Worm (Caenorhabditis elegans) whole organism, L2 larva: Measurements from ENCODE around the gene abu-5.
A peak's percentile ranks its signal among the peaks of the same experiment; 100 is the strongest.
"Not testable (repeated sequence)": the region's sequence is repeated elsewhere in the genome, so short reads cannot be mapped to it uniquely, and the experiment has no call there.

Experiments
- C34F6.9 ChIP-seq: fragments of 150-350 bp; optimal IDR thresholded peaks from 2 replicates; lab custom pipeline; 2014; ENCODE audit warnings: missing biosample characterization, missing genetic modification characterization
- F13H6.1 ChIP-seq: sonication (generic microtip); optimal IDR thresholded peaks from 2 replicates; lab custom pipeline; 2016; ENCODE audit warnings: missing genetic modification characterization, missing compliant biosample characterization
- R02D3.7 ChIP-seq: fragments of 150-350 bp; optimal IDR thresholded peaks from 2 replicates; lab custom pipeline; 2014; ENCODE audit warnings: missing biosample characterization, missing genetic modification characterization
- Y55F3AM.14 ChIP-seq: fragments of 200-800 bp; sonication (Bioruptor generic); optimal IDR thresholded peaks from 2 replicates; lab custom pipeline; 2018; ENCODE audit warnings: mild to moderate bottlenecking, missing genetic modification characterization, missing compliant biosample characterization
- ZK546.5 ChIP-seq: sonication (generic microtip); optimal IDR thresholded peaks from 2 replicates; lab custom pipeline; 2017; ENCODE audit warnings: missing biosample characterization, missing genetic modification characterization
- aly-2 ChIP-seq: fragments of 150-350 bp; optimal IDR thresholded peaks from 2 replicates; lab custom pipeline; 2014; ENCODE audit warnings: missing biosample characterization, missing genetic modification characterization
- ama-1 ChIP-seq: fragments of 150-350 bp; optimal IDR thresholded peaks from 2 replicates; lab custom pipeline; 2018; ENCODE audit warnings: inconsistent platforms
- blmp-1 ChIP-seq: sonication (generic microtip); optimal IDR thresholded peaks from 2 replicates; lab custom pipeline; 2017; ENCODE audit warnings: missing genetic modification characterization, mild to moderate bottlenecking, missing compliant biosample characterization, antibody characterized with exemption, moderate library complexity; ENCODE audit not compliant: insufficient read depth
- ceh-16 ChIP-seq: fragments of 150-350 bp; optimal IDR thresholded peaks from 2 replicates; lab custom pipeline; 2014; ENCODE audit warnings: missing biosample characterization, missing genetic modification characterization
- ceh-82 ChIP-seq: fragments of 150-350 bp; optimal IDR thresholded peaks from 2 replicates; lab custom pipeline; 2014; ENCODE audit warnings: missing biosample characterization, missing genetic modification characterization
- crh-2 ChIP-seq: sonication (generic microtip); optimal IDR thresholded peaks from 2 replicates; lab custom pipeline; 2017; ENCODE audit warnings: missing biosample characterization, missing genetic modification characterization
- dmd-4 ChIP-seq: sonication (generic microtip); optimal IDR thresholded peaks from 2 replicates; lab custom pipeline; 2017; ENCODE audit warnings: missing biosample characterization, missing genetic modification characterization
- egl-27 ChIP-seq: sonication (generic microtip); optimal IDR thresholded peaks from 3 replicates; lab custom pipeline; 2017; ENCODE audit warnings: missing biosample characterization, missing genetic modification reagents, missing genetic modification characterization
- elt-1 ChIP-seq: fragments of 150-350 bp; optimal IDR thresholded peaks from 2 replicates; lab custom pipeline; 2014; ENCODE audit warnings: missing biosample characterization, missing genetic modification characterization
- elt-3 ChIP-seq: sonication (generic microtip); optimal IDR thresholded peaks from 2 replicates; lab custom pipeline; 2017; ENCODE audit warnings: missing biosample characterization, missing genetic modification characterization
- fos-1 ChIP-seq: fragments of 150-350 bp; optimal IDR thresholded peaks from 2 replicates; lab custom pipeline; 2014; ENCODE audit warnings: missing biosample characterization, missing genetic modification characterization
- gmeb-1 ChIP-seq: fragments of 150-350 bp; optimal IDR thresholded peaks from 2 replicates; lab custom pipeline; 2014; ENCODE audit warnings: missing biosample characterization, missing genetic modification characterization
- lin-39 ChIP-seq: fragments of 150-350 bp; optimal IDR thresholded peaks from 2 replicates; lab custom pipeline; 2014; ENCODE audit warnings: missing biosample characterization, missing genetic modification reagents, missing genetic modification characterization
- lsy-2 ChIP-seq, 2 experiments: fragments of 150-350 bp in 1 of 2; sonication (generic microtip) in 1 of 2; optimal IDR thresholded peaks; 2 replicates each; lab custom pipeline; 2014 to 2017; ENCODE audit warnings: missing biosample characterization in 2 of 2, missing genetic modification characterization in 2 of 2
- mab-5 ChIP-seq: fragments of 150-350 bp; optimal IDR thresholded peaks from 2 replicates; lab custom pipeline; 2014; ENCODE audit warnings: missing biosample characterization, missing genetic modification characterization
- mbf-1 ChIP-seq: sonication (generic microtip); optimal IDR thresholded peaks from 2 replicates; lab custom pipeline; 2017; ENCODE audit warnings: missing biosample characterization, missing genetic modification characterization
- mdl-1 ChIP-seq, 2 experiments: fragments of 150-350 bp in 1 of 2; sonication (generic microtip) in 1 of 2; optimal IDR thresholded peaks; 2 replicates each; lab custom pipeline; 2017; ENCODE audit warnings: missing biosample characterization in 2 of 2, missing genetic modification characterization in 2 of 2
- nhr-10 ChIP-seq: sonication (generic microtip); optimal IDR thresholded peaks from 2 replicates; lab custom pipeline; 2017; ENCODE audit warnings: missing biosample characterization, missing genetic modification characterization
- nhr-11 ChIP-seq: fragments of 150-350 bp; optimal IDR thresholded peaks from 2 replicates; lab custom pipeline; 2014; ENCODE audit warnings: missing biosample characterization, missing genetic modification characterization
- nhr-12 ChIP-seq: fragments of 150-350 bp; optimal IDR thresholded peaks from 2 replicates; lab custom pipeline; 2014; ENCODE audit warnings: missing biosample characterization, missing genetic modification characterization
- nhr-129 ChIP-seq: fragments of 150-350 bp; optimal IDR thresholded peaks from 2 replicates; lab custom pipeline; 2014; ENCODE audit warnings: missing biosample characterization, missing genetic modification characterization
- nhr-21 ChIP-seq: fragments of 150-350 bp; optimal IDR thresholded peaks from 2 replicates; lab custom pipeline; 2014; ENCODE audit warnings: missing biosample characterization, missing genetic modification characterization
- nhr-25 ChIP-seq: fragments of 150-350 bp; sonication (generic microtip); optimal IDR thresholded peaks from 3 replicates; lab custom pipeline; 2014; ENCODE audit warnings: missing biosample characterization, missing genetic modification characterization
- nhr-77 ChIP-seq: fragments of 150-350 bp; optimal IDR thresholded peaks from 2 replicates; lab custom pipeline; 2014; ENCODE audit warnings: missing biosample characterization, missing genetic modification characterization
- peb-1 ChIP-seq: fragments of 150-350 bp; optimal IDR thresholded peaks from 2 replicates; lab custom pipeline; 2014; ENCODE audit warnings: missing biosample characterization, missing genetic modification characterization
- sem-4 ChIP-seq: fragments of 150-350 bp; optimal IDR thresholded peaks from 2 replicates; lab custom pipeline; 2014; ENCODE audit warnings: missing biosample characterization, missing genetic modification reagents, missing genetic modification characterization
- skn-1 ChIP-seq: sonication (generic microtip); optimal IDR thresholded peaks from 2 replicates; lab custom pipeline; 2017; ENCODE audit warnings: missing biosample characterization, missing genetic modification characterization
- sma-3 ChIP-seq: sonication (generic microtip); optimal IDR thresholded peaks from 2 replicates; lab custom pipeline; 2016; ENCODE audit warnings: missing genetic modification reagents, missing genetic modification characterization, missing compliant biosample characterization
- sma-9 ChIP-seq, 2 experiments: fragments of 150-350 bp in 1 of 2; sonication (generic microtip) in 1 of 2; optimal IDR thresholded peaks; 2 replicates each; lab custom pipeline; 2014 to 2016; ENCODE audit warnings: missing genetic modification characterization in 2 of 2, mild to moderate bottlenecking in 1 of 2, missing biosample characterization in 1 of 2, missing compliant biosample characterization in 1 of 2, missing genetic modification reagents in 1 of 2, moderate library complexity in 1 of 2
- unc-55 ChIP-seq: fragments of 150-350 bp; sonication (generic microtip); optimal IDR thresholded peaks from 3 replicates; lab custom pipeline; 2014; ENCODE audit warnings: missing biosample characterization, missing genetic modification reagents, missing genetic modification characterization
- unc-62 ChIP-seq: fragments of 150-350 bp; optimal IDR thresholded peaks from 2 replicates; lab custom pipeline; 2014; ENCODE audit warnings: missing biosample characterization, missing genetic modification reagents, missing genetic modification characterization
- zag-1 ChIP-seq: fragments of 150-350 bp; optimal IDR thresholded peaks from 2 replicates; lab custom pipeline; 2014; ENCODE audit warnings: missing biosample characterization, missing genetic modification characterization
- ztf-1 ChIP-seq: fragments of 200-800 bp; sonication (Bioruptor generic); conservative IDR thresholded peaks from 2 replicates; pipeline ENCODE4 v1.3.6; 2022; ENCODE audit warnings: missing genetic modification characterization, missing compliant biosample characterization

The abu-5 gene

ce11 chrIV:15590397-15590796 lies at the start of gene abu-5:
Gene abu-5 (plus strand): TSS chrIV:15590697.
- not testable (repeated sequence) for TF ChIP-seq nhr-11 (tag; lab: Kevin White, UChicago); nhr-77; nhr-21 (tag; lab: Kevin White, UChicago)

ce11 chrIV:15554771-15555170 lies 35.7 kb upstream of the abu-5 start:
- TF ChIP-seq mdl-1 (tag; optimal IDR thresholded peaks at IDR 0.05; lab: Kevin White, UChicago), result no peak
- no peak for TF ChIP-seq ZK546.5 (tag; lab: Kevin White, UChicago)
- TF ChIP-seq ama-1 (lab: Kevin White, UChicago), result no peak
- TF ChIP-seq skn-1, result no peak
- TF ChIP-seq R02D3.7 (tag; lab: Kevin White, UChicago), result no peak
- no peak for TF ChIP-seq nhr-25 (tag; lab: Kevin White, UChicago)

ce11 chrIV:15559065-15559464 lies 31.4 kb upstream of the abu-5 start:
- no peak for TF ChIP-seq skn-1
- peak; percentile 72 for TF ChIP-seq fos-1 (tag; lab: Kevin White, UChicago)
- peak; percentile 5 for TF ChIP-seq gmeb-1 (tag; lab: Kevin White, UChicago)
- peak in 1 of 2 experiments; percentile 1 for TF ChIP-seq lsy-2 (tag; optimal IDR thresholded peaks at IDR 0.05; lab: Kevin White, UChicago)

ce11 chrIV:15561223-15561656 lies 29.3 kb upstream of the abu-5 start:
- TF ChIP-seq egl-27 (tag; lab: Kevin White, UChicago), result peak; percentile 25
- TF ChIP-seq nhr-21 (tag; lab: Kevin White, UChicago), result no peak
- no peak for TF ChIP-seq fos-1 (tag; lab: Kevin White, UChicago)
- no peak for TF ChIP-seq elt-1 (tag; lab: Kevin White, UChicago)
- peak; percentile 39 for TF ChIP-seq crh-2 (tag; lab: Kevin White, UChicago)
- TF ChIP-seq sem-4 (tag; lab: Kevin White, UChicago), result peak; percentile 66
- TF ChIP-seq unc-55 (GFP tag; lab: Kevin White, UChicago), result peak; percentile 97
- peak; percentile 76 for TF ChIP-seq nhr-129
- peak; percentile 71 for TF ChIP-seq C34F6.9 (tag; lab: Kevin White, UChicago)
- peak; percentile 68 for TF ChIP-seq zag-1 (tag; lab: Kevin White, UChicago)
- peak; percentile 41 for TF ChIP-seq F13H6.1 (tag; lab: Kevin White, UChicago)
- TF ChIP-seq lsy-2 (tag; optimal IDR thresholded peaks at IDR 0.05; lab: Kevin White, UChicago), result peak; percentile 45 to 85

- TF ChIP-seq ceh-82, result no peak
- no peak for TF ChIP-seq fos-1 (tag; lab: Kevin White, UChicago)
- no peak for TF ChIP-seq ceh-16
- no peak for TF ChIP-seq egl-27 (tag; lab: Kevin White, UChicago)
- TF ChIP-seq peb-1 (tag; lab: Kevin White, UChicago), result no peak
- no peak for TF ChIP-seq lin-39 (tag; lab: Kevin White, UChicago)
- TF ChIP-seq unc-62 (GFP tag; lab: Kevin White, UChicago), result no peak
- TF ChIP-seq mdl-1 (tag; optimal IDR thresholded peaks at IDR 0.05; lab: Kevin White, UChicago), result no peak
- TF ChIP-seq Y55F3AM.14, result no peak
- TF ChIP-seq nhr-21 (tag; lab: Kevin White, UChicago), result no peak
- TF ChIP-seq sma-3, result no peak
- no peak for TF ChIP-seq F13H6.1 (tag; lab: Kevin White, UChicago)
- TF ChIP-seq sma-9 (GFP tag; optimal IDR thresholded peaks at IDR 0.05; lab: Kevin White, UChicago), result no peak
- no peak for TF ChIP-seq sma-9 (tag; optimal IDR thresholded peaks at IDR 0.05; lab: Kevin White, UChicago)
- no peak for TF ChIP-seq mbf-1 (tag; lab: Kevin White, UChicago)
- TF ChIP-seq nhr-10 (tag; lab: Kevin White, UChicago), result no peak
- no peak for TF ChIP-seq gmeb-1 (tag; lab: Kevin White, UChicago)
Observed at ce11 chrIV:15564327-15564726, 26.2 kb upstream of the abu-5 start, which contains the start of gene Y105C5A.1. Gene Y105C5A.1 (minus strand): TSS chrIV:15564427.

- TF ChIP-seq elt-3 (tag; lab: Kevin White, UChicago), result no peak
- peak; percentile 88 for TF ChIP-seq C34F6.9 (tag; lab: Kevin White, UChicago)
- peak; percentile 8 for TF ChIP-seq zag-1 (tag; lab: Kevin White, UChicago)
- TF ChIP-seq nhr-12 (tag; lab: Kevin White, UChicago), result no peak
- TF ChIP-seq F13H6.1 (tag; lab: Kevin White, UChicago), result peak; percentile 94
- peak; percentile 26 for TF ChIP-seq ama-1 (lab: Kevin White, UChicago)
- TF ChIP-seq lin-39 (tag; lab: Kevin White, UChicago), result no peak
- TF ChIP-seq mab-5 (tag; lab: Kevin White, UChicago), result peak; percentile 90
- TF ChIP-seq Y55F3AM.14, result peak; percentile 45
- peak; percentile 68 for TF ChIP-seq sem-4 (tag; lab: Kevin White, UChicago)
- peak; percentile 93 for TF ChIP-seq crh-2 (tag; lab: Kevin White, UChicago)
- peak; percentile 16 for TF ChIP-seq ZK546.5 (tag; lab: Kevin White, UChicago)
- TF ChIP-seq nhr-21 (tag; lab: Kevin White, UChicago), result peak; percentile 91
- TF ChIP-seq ceh-16, result peak; percentile 35
- TF ChIP-seq gmeb-1 (tag; lab: Kevin White, UChicago), result peak; percentile 88
- peak; percentile 87 for TF ChIP-seq sma-9 (GFP tag; optimal IDR thresholded peaks at IDR 0.05; lab: Kevin White, UChicago)
- TF ChIP-seq sma-9 (tag; optimal IDR thresholded peaks at IDR 0.05; lab: Kevin White, UChicago), result no peak
- TF ChIP-seq unc-55 (GFP tag; lab: Kevin White, UChicago), result peak; percentile 80
- TF ChIP-seq ceh-82, result no peak
- no peak for TF ChIP-seq ztf-1 (GFP tag; lab: Robert Waterston, UW)
- TF ChIP-seq dmd-4 (tag; lab: Kevin White, UChicago), result no peak
- peak; percentile 41 for TF ChIP-seq blmp-1 (tag; lab: Kevin White, UChicago)
- no peak for TF ChIP-seq nhr-11 (tag; lab: Kevin White, UChicago)
- TF ChIP-seq aly-2, result no peak
- TF ChIP-seq fos-1 (tag; lab: Kevin White, UChicago), result peak; percentile 76
- TF ChIP-seq sma-3, result peak; percentile 88
Observed at ce11 chrIV:15570770-15571169, 19.7 kb upstream of the abu-5 start.
